Worm (Caenorhabditis elegans) whole organism, L4/young adult: Measurements from ENCODE around the gene nhr-28.

Experiments
- W03F9.2 ChIP-seq: fragments of 150-350 bp; optimal IDR thresholded peaks from 2 replicates; lab custom pipeline; 2014; ENCODE audit warnings: missing biosample characterization, missing genetic modification characterization
- him-1 ChIP-seq: sonication (generic microtip); optimal IDR thresholded peaks from 2 replicates; lab custom pipeline; 2016; ENCODE audit warnings: missing genotype, missing genetic modification reagents, missing genetic modification characterization, missing compliant biosample characterization

DNA sequence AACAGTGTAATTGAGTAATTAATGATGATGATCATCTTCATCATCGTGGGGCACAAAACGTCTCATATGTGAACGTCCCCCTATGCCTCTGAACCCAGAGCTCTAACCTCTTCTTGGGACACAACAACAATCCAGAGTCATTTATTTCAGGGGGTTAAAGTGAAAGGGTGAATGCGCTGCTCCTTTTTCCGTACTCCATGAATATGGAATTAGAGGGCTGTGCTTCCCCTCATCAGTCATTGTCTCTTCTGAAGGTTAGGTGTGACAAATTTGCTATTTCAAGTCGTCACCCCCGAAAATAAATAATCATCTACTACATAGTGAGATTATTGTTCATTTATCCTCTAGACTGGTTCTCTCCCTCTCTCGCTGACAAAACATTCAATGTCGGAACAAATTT is 47.5 kb downstream of the nhr-28 start:
- no peak for TF ChIP-seq W03F9.2 (tag; lab: Kevin White, UChicago)
- no peak for TF ChIP-seq him-1 (tag; lab: Kevin White, UChicago)
